Worm (Caenorhabditis elegans) whole organism, early embryonic: ENCODE results near the gene Y113G7A.14.

Experiments used
- B0310.2 ChIP-seq: sonication (generic microtip); optimal IDR thresholded peaks from 2 replicates; lab custom pipeline; 2016; ENCODE audit warnings: mild to moderate bottlenecking, missing genetic modification characterization, missing compliant biosample characterization
- F13C5.2 ChIP-seq: sonication (generic microtip); optimal IDR thresholded peaks from 2 replicates; lab custom pipeline; 2017; ENCODE audit warnings: mild to moderate bottlenecking, missing genetic modification characterization, inconsistent platforms, missing compliant biosample characterization
- aly-1 ChIP-seq: sonication (generic microtip); optimal IDR thresholded peaks from 2 replicates; lab custom pipeline; 2016; ENCODE audit warnings: missing genetic modification characterization, missing compliant biosample characterization
- ama-1 ChIP-seq: fragments of 150-350 bp; optimal IDR thresholded peaks from 2 replicates; lab custom pipeline; 2014
- ceh-13 ChIP-seq: fragments of 200-800 bp; sonication (Bioruptor generic); optimal IDR thresholded peaks from 2 replicates; lab custom pipeline; 2018; ENCODE audit warnings: mild to moderate bottlenecking, missing genetic modification characterization, missing compliant biosample characterization
- ceh-36 ChIP-seq: sonication (generic microtip); optimal IDR thresholded peaks from 2 replicates; lab custom pipeline; 2016; ENCODE audit warnings: missing genetic modification characterization, inconsistent platforms, missing compliant biosample characterization
- ets-7 ChIP-seq: sonication (generic microtip); optimal IDR thresholded peaks from 2 replicates; lab custom pipeline; 2016; ENCODE audit warnings: missing genotype, missing genetic modification characterization, missing compliant biosample characterization
- flt-1 ChIP-seq: fragments of 200-800 bp; sonication (Bioruptor generic); IDR thresholded peaks from 2 replicates; pipeline ENCODE4 v1.3.6; 2022; ENCODE audit warnings: missing genetic modification characterization, missing compliant biosample characterization
- hmbx-1 ChIP-seq: sonication (generic microtip); optimal IDR thresholded peaks from 2 replicates; lab custom pipeline; 2016; ENCODE audit warnings: mild to moderate bottlenecking, missing genetic modification characterization, missing compliant biosample characterization
- hmg-4 ChIP-seq: fragments of 200-800 bp; sonication (Bioruptor generic); optimal IDR thresholded peaks from 2 replicates; lab custom pipeline; 2018; ENCODE audit warnings: mild to moderate bottlenecking, missing genetic modification characterization, missing compliant biosample characterization
- hnd-1 ChIP-seq: sonication (generic microtip); optimal IDR thresholded peaks from 2 replicates; lab custom pipeline; 2016; ENCODE audit warnings: missing genetic modification characterization, missing compliant biosample characterization
- pes-1 ChIP-seq: fragments of 200-800 bp; sonication (Bioruptor generic); IDR thresholded peaks from 2 replicates; pipeline ENCODE4 v1.3.6; 2022; ENCODE audit warnings: missing genetic modification reagents, missing genetic modification characterization, missing compliant biosample characterization
- scrt-1 ChIP-seq: fragments of 200-800 bp; sonication (Bioruptor generic); IDR thresholded peaks from 2 replicates; pipeline ENCODE4 v1.3.6; 2022; ENCODE audit warnings: missing genetic modification characterization, missing compliant biosample characterization
- sea-1 ChIP-seq: fragments of 200-800 bp; sonication (Bioruptor generic); conservative IDR thresholded peaks from 2 replicates; pipeline ENCODE4 v1.3.6; 2022; ENCODE audit warnings: missing genetic modification characterization, missing compliant biosample characterization
- tbx-11 ChIP-seq: fragments of 200-800 bp; sonication (Bioruptor generic); IDR thresholded peaks from 2 replicates; pipeline ENCODE4 v1.3.6; 2022; ENCODE audit warnings: missing genetic modification characterization, missing compliant biosample characterization
- tbx-37 ChIP-seq: fragments of 200-800 bp; sonication (Bioruptor generic); conservative IDR thresholded peaks from 2 replicates; pipeline ENCODE4 v1.3.6; 2022; ENCODE audit warnings: missing genetic modification reagents, missing genetic modification characterization, missing compliant biosample characterization
- tra-4 ChIP-seq: sonication (generic microtip); optimal IDR thresholded peaks from 2 replicates; lab custom pipeline; 2017; ENCODE audit warnings: missing genetic modification characterization, missing compliant biosample characterization

Gene Y113G7A.14

ce11 chrV:20142285-20142684, 4.0 kb upstream of the Y113G7A.14 start, which contains the start of gene Y113G7A.12:
Gene Y113G7A.12 (plus strand): TSS chrV:20142585.
- no peak for TF ChIP-seq B0310.2 (tag; lab: Kevin White, UChicago)
- no peak for TF ChIP-seq ceh-36
- no peak for TF ChIP-seq aly-1 (tag; lab: Kevin White, UChicago)
- TF ChIP-seq tbx-11 (GFP tag; lab: Robert Waterston, UW): no peak
- TF ChIP-seq scrt-1 (GFP tag; lab: Robert Waterston, UW): no peak
- no peak for TF ChIP-seq ets-7
- TF ChIP-seq ceh-13 (GFP tag; lab: Kevin White, UChicago): no peak

- no peak for TF ChIP-seq hnd-1 (tag; lab: Kevin White, UChicago)
- TF ChIP-seq F13C5.2: no peak
- no peak for TF ChIP-seq tbx-11 (GFP tag; lab: Robert Waterston, UW)
- no peak for TF ChIP-seq sea-1 (GFP tag; lab: Robert Waterston, UW)
- no peak for TF ChIP-seq hmg-4 (GFP tag; lab: Kevin White, UChicago)
- no peak for TF ChIP-seq pes-1 (GFP tag; lab: Robert Waterston, UW)
- no peak for TF ChIP-seq ets-7
- no peak for TF ChIP-seq tbx-37 (GFP tag; lab: Robert Waterston, UW)
Measured at ce11 chrV:20135247-20135646, 3.0 kb downstream of the Y113G7A.14 start, which contains the start of gene Y113G7A.22. Gene Y113G7A.22 (minus strand): TSS chrV:20135347.

- no peak for TF ChIP-seq ceh-13 (GFP tag; lab: Kevin White, UChicago)
- no peak for TF ChIP-seq sea-1 (GFP tag; lab: Robert Waterston, UW)
- TF ChIP-seq hnd-1 (tag; lab: Kevin White, UChicago): no peak
- TF ChIP-seq aly-1 (tag; lab: Kevin White, UChicago): no peak
- TF ChIP-seq B0310.2 (tag; lab: Kevin White, UChicago): no peak
- no peak for TF ChIP-seq ama-1 (lab: Kevin White, UChicago)
- TF ChIP-seq tbx-11 (GFP tag; lab: Robert Waterston, UW): no peak
- TF ChIP-seq tra-4 (tag; lab: Kevin White, UChicago): no peak
- TF ChIP-seq ceh-36: no peak
- no peak for TF ChIP-seq hmg-4 (GFP tag; lab: Kevin White, UChicago)
- no peak for TF ChIP-seq ets-7
- TF ChIP-seq hmbx-1 (tag; lab: Kevin White, UChicago): no peak
- TF ChIP-seq tbx-37 (GFP tag; lab: Robert Waterston, UW): no peak
- no peak for TF ChIP-seq flt-1 (GFP tag; lab: Robert Waterston, UW)
- TF ChIP-seq pes-1 (GFP tag; lab: Robert Waterston, UW): no peak
- TF ChIP-seq scrt-1 (GFP tag; lab: Robert Waterston, UW): no peak
- TF ChIP-seq F13C5.2: no peak
Measured at ce11 chrV:20134797-20135196, 3.5 kb downstream of the Y113G7A.14 start.

ce11 chrV:20133163-20133562, 5.1 kb downstream of the Y113G7A.14 start, which contains the start of gene ssu-1:
Gene ssu-1 (minus strand): TSS chrV:20133263.
- TF ChIP-seq tbx-37 (GFP tag; lab: Robert Waterston, UW) (no peak), scrt-1 (GFP tag; lab: Robert Waterston, UW) (no peak), ceh-13 (GFP tag; lab: Kevin White, UChicago) (no peak), B0310.2 (tag; lab: Kevin White, UChicago) (no peak), flt-1 (GFP tag; lab: Robert Waterston, UW) (no peak), ets-7 (no peak), sea-1 (GFP tag; lab: Robert Waterston, UW) (no peak), hmbx-1 (tag; lab: Kevin White, UChicago) (no peak), tra-4 (tag; lab: Kevin White, UChicago) (no peak), pes-1 (GFP tag; lab: Robert Waterston, UW) (no peak), aly-1 (tag; lab: Kevin White, UChicago) (no peak), ama-1 (lab: Kevin White, UChicago) (no peak), hmg-4 (GFP tag; lab: Kevin White, UChicago) (no peak), ceh-36 (no peak), tbx-11 (GFP tag; lab: Robert Waterston, UW) (no peak), hnd-1 (tag; lab: Kevin White, UChicago) (no peak), F13C5.2 (no peak)

ce11 chrV:20127543-20127942, 10.7 kb downstream of the Y113G7A.14 start:
- TF ChIP-seq pes-1 (GFP tag; lab: Robert Waterston, UW): peak; percentile 37; the same call in 1 of the 2 replicates
- no peak for TF ChIP-seq hmbx-1 (tag; lab: Kevin White, UChicago)

ce11 chrV:20126637-20127036, 11.6 kb downstream of the Y113G7A.14 start:
- no peak for TF ChIP-seq F13C5.2
- TF ChIP-seq B0310.2 (tag; lab: Kevin White, UChicago): no peak
- no peak for TF ChIP-seq hnd-1 (tag; lab: Kevin White, UChicago)
- TF ChIP-seq tbx-11 (GFP tag; lab: Robert Waterston, UW): no peak
- TF ChIP-seq sea-1 (GFP tag; lab: Robert Waterston, UW): no peak
- no peak for TF ChIP-seq tra-4 (tag; lab: Kevin White, UChicago)
- TF ChIP-seq tbx-37 (GFP tag; lab: Robert Waterston, UW): no peak
- no peak for TF ChIP-seq aly-1 (tag; lab: Kevin White, UChicago)
- no peak for TF ChIP-seq flt-1 (GFP tag; lab: Robert Waterston, UW)

ce11 chrV:20125137-20125536, 13.1 kb downstream of the Y113G7A.14 start:
- no peak for TF ChIP-seq ama-1 (lab: Kevin White, UChicago)
- no peak for TF ChIP-seq ceh-36
- TF ChIP-seq hmbx-1 (tag; lab: Kevin White, UChicago): no peak
- no peak for TF ChIP-seq ets-7
- TF ChIP-seq tra-4 (tag; lab: Kevin White, UChicago): no peak
- TF ChIP-seq pes-1 (GFP tag; lab: Robert Waterston, UW): no peak
- no peak for TF ChIP-seq aly-1 (tag; lab: Kevin White, UChicago)
- TF ChIP-seq hmg-4 (GFP tag; lab: Kevin White, UChicago): no peak
- TF ChIP-seq tbx-11 (GFP tag; lab: Robert Waterston, UW): no peak; the same call in 1 of the 2 replicates
- no peak for TF ChIP-seq tbx-37 (GFP tag; lab: Robert Waterston, UW)
- no peak for TF ChIP-seq ceh-13 (GFP tag; lab: Kevin White, UChicago)
- no peak for TF ChIP-seq sea-1 (GFP tag; lab: Robert Waterston, UW)
- no peak for TF ChIP-seq hnd-1 (tag; lab: Kevin White, UChicago)
- no peak for TF ChIP-seq scrt-1 (GFP tag; lab: Robert Waterston, UW)
- no peak for TF ChIP-seq F13C5.2
- TF ChIP-seq flt-1 (GFP tag; lab: Robert Waterston, UW): no peak
- TF ChIP-seq B0310.2 (tag; lab: Kevin White, UChicago): no peak
